Worm (Caenorhabditis elegans): ENCODE measurements around the gene F28A12.3.
A peak's percentile ranks its signal among the peaks of the same experiment; 100 is the strongest.

Gene F28A12.3

DNA sequence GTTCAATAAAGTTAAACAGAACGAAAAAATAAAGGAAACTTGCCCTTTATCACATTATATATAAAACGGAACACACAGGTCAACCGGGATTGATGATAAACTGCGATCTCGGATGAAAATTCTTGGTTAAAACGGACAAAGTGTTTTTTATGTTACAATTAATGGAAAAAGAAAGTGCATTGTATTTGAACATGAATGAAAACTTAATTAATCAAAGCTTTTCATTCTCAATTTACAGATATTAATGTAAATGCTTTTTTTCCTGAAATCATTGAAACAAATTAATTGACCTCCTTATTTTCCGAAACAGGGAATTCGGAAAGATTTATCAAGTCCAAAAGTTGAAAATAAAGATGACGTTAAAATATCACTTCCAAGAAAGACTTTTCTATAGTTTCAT, 39.7 kb downstream of the F28A12.3 start, which contains the start of gene F41E6.8:
TSS of gene F41E6.8 (minus strand) at position 101 of the 400 bp plus-strand sequence.
- no peak for TF ChIP-seq med-1 (GFP tag; optimal IDR thresholded peaks at IDR 0.05; ENCODE audit: insufficient read depth)
- TF ChIP-seq T22C8.4 (GFP tag; IDR thresholded peaks at IDR 0.05) = no peak
- no peak for TF ChIP-seq klf-2 (GFP tag; conservative IDR thresholded peaks at IDR 0.05)
- no peak for TF ChIP-seq ztf-29 (GFP tag; IDR thresholded peaks at IDR 0.05)
- TF ChIP-seq ztf-23 (GFP tag; IDR thresholded peaks at IDR 0.05) = no peak
- no peak for TF ChIP-seq flt-1 (GFP tag; IDR thresholded peaks at IDR 0.05)
- no peak for TF ChIP-seq ref-1 (GFP tag; conservative IDR thresholded peaks at IDR 0.05)
- no peak for TF ChIP-seq cog-1 (tag; optimal IDR thresholded peaks at IDR 0.05)
- TF ChIP-seq tab-1 (GFP tag; IDR thresholded peaks at IDR 0.05) = no peak

DNA sequence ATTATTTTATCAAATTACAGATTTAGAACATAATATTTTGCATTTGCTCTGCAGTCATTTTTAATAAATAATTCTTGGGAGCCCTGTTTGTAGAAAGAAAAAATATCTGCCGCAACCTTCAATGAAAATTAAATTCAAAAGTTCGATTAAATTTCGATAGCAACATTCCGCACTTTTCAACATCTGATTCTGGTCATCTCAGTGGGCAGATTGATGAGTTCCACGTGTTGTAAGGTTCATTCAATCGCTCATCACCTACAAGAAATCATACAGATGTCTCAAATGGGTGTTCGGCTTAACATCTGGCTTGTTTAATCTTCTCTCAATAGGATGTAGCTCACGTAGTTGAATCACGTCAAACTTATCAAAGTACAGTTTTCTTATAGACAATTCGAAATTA, 41.2 kb downstream of the F28A12.3 start:
- TF ChIP-seq med-1 (GFP tag; optimal IDR thresholded peaks at IDR 0.05; ENCODE audit: insufficient read depth) (no peak), ztf-23 (GFP tag; IDR thresholded peaks at IDR 0.05) (no peak), T22C8.4 (GFP tag; IDR thresholded peaks at IDR 0.05) (no peak), tab-1 (GFP tag; IDR thresholded peaks at IDR 0.05) (no peak), flt-1 (GFP tag; IDR thresholded peaks at IDR 0.05) (no peak), cog-1 (tag; optimal IDR thresholded peaks at IDR 0.05) (no peak), ref-1 (GFP tag; conservative IDR thresholded peaks at IDR 0.05) (no peak), klf-2 (GFP tag; conservative IDR thresholded peaks at IDR 0.05) (no peak), ztf-29 (GFP tag; IDR thresholded peaks at IDR 0.05) (no peak)

DNA sequence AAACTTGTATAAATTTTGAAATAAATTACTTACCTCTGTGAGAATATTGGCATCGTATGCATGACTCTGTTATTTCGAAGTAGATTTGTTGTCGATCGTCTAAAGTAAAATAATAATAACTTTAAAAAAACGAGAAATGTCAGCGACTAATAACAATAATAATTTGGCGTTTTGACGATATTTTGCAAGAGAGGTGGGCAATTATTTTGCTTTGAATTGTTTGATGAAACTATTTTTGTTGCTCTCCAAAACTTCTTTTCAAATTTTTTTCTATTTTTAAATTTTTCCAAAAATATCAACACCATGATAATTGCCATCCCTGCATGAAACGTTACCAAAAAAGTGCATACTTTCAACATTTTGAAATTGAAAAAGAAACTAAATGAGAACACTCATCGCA, 42.0 kb downstream of the F28A12.3 start, which contains the start of gene F41E6.7:
TSS of gene F41E6.7 (minus strand) at position 101 of the 400 bp plus-strand sequence.
- TF ChIP-seq tab-1 (GFP tag; IDR thresholded peaks at IDR 0.05) (no peak), ztf-29 (GFP tag; IDR thresholded peaks at IDR 0.05) (no peak), cog-1 (tag; optimal IDR thresholded peaks at IDR 0.05) (no peak), klf-2 (GFP tag; conservative IDR thresholded peaks at IDR 0.05) (no peak), T22C8.4 (GFP tag; IDR thresholded peaks at IDR 0.05) (no peak), ztf-23 (GFP tag; IDR thresholded peaks at IDR 0.05) (no peak), ref-1 (GFP tag; conservative IDR thresholded peaks at IDR 0.05) (no peak), med-1 (GFP tag; optimal IDR thresholded peaks at IDR 0.05; ENCODE audit: insufficient read depth) (no peak), flt-1 (GFP tag; IDR thresholded peaks at IDR 0.05) (no peak)

DNA sequence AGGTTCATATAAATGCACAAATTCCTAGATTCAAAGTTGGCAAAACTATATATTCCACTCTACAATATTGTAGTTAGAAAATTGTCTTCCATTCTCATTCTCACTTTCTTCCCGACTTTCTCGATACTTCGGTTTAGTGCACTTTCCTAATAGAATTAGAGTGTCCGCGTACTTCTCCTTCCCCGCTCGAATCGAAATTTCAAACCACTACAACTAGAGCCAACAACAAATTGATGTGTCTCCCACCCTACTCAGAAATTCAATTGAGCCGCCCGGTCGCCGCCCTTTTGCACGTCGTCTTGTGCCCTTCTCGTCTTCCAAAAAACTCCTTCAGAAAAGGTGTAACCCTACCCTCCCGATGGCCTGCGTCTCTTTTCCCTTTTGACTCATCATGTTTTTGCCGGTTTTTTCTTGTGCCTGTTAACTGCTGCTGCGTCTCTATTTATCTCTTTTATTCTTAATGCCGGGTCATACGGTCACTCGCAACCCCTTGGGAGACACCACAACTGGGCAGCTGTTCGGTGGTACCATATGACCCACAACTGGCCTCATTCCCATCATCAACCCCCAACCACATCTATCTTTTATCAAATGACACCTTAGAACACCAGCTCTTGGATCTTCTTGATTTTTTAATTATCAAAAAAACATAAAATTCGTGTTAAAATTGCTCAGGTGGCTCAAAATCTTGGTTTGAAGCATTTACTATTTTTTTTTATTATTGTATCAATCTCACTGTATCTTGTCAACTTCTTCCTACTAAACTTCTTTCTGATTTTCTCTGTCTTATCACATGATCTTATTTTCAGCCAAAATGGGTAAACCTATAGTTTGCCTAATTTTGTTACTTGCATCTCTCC, 46.8 kb downstream of the F28A12.3 start, which contains the start of gene tag-196:
TSS of gene tag-196 (plus strand) at position 810 of the 860 bp plus-strand sequence.
- TF ChIP-seq ztf-29 (GFP tag; IDR thresholded peaks at IDR 0.05) (no peak), flt-1 (GFP tag; IDR thresholded peaks at IDR 0.05) (peak; percentile 43; the same call in 1 of the 2 replicates)

DNA sequence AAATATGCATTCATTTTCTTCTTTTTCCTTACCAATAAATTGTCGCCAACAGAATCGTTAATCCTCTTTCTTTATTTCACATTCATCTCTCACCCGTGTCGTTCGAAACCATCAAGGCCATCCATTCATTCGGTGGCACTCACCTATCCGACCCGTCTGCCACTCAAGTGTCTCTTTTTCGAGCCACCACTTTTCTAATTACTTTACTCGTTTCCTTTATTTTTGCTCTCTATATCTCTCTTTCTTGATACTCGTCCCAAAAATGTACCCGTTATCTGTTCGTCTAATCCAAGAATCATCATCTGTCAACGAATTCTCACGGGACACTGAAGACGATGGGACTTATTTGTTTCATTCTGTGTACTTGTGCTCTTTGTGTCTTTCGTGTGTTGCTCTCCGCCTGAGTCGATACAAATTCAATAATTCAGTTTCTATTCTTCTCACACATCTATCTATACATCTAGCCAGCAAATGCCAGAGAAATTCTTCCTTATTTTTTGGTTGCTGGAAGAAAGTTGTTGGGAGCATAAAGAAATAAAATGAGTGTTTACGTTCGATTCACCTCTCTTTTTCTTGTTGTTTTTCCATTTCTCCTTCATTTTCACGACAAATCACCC, 48.4 kb downstream of the F28A12.3 start:
- TF ChIP-seq tab-1 (GFP tag; IDR thresholded peaks at IDR 0.05) = no peak
- no peak for TF ChIP-seq ref-1 (GFP tag; conservative IDR thresholded peaks at IDR 0.05)
- TF ChIP-seq cog-1 (tag; optimal IDR thresholded peaks at IDR 0.05) = no peak
- no peak for TF ChIP-seq klf-2 (GFP tag; conservative IDR thresholded peaks at IDR 0.05)
